Fruit fly (Drosophila melanogaster) whole organism, embryonic: Measurements from ENCODE around the gene CG32087.

Experiments used
- Atf6 ChIP-seq: fragments of 200-800 bp; sonication (Bioruptor generic); IDR thresholded peaks from 2 replicates; pipeline ENCODE4 v1.3.6; 2022; ENCODE audit warnings: missing biosample characterization, missing genetic modification characterization
- B-H1 ChIP-seq: fragments of 200-800 bp; sonication (Bioruptor generic); IDR thresholded peaks from 3 replicates; pipeline ENCODE4 v1.3.6; 2022; ENCODE audit warnings: missing biosample characterization, missing genetic modification characterization
- CG10267 ChIP-seq: fragments of 200-800 bp; sonication (Bioruptor generic); optimal IDR thresholded peaks from 2 replicates; lab custom pipeline; 2018; ENCODE audit warnings: missing biosample characterization, mild to moderate bottlenecking, missing genetic modification characterization, moderate library complexity
- CG10979 ChIP-seq: fragments of 200-800 bp; sonication (Bioruptor generic); optimal IDR thresholded peaks from 2 replicates; lab custom pipeline; 2018; ENCODE audit warnings: missing biosample characterization, mild to moderate bottlenecking, missing genetic modification characterization, moderate library complexity
- CG12071 ChIP-seq: fragments of 200-800 bp; sonication (Bioruptor generic); optimal IDR thresholded peaks from 3 replicates; lab custom pipeline; 2018; ENCODE audit warnings: missing biosample characterization, mild to moderate bottlenecking, missing genetic modification characterization
- CG12104 ChIP-seq: fragments of 200-800 bp; sonication (Bioruptor generic); optimal IDR thresholded peaks from 3 replicates; lab custom pipeline; 2016; ENCODE audit warnings: missing biosample characterization, missing genetic modification characterization
- CG12299 ChIP-seq: fragments of 200-800 bp; sonication (Bioruptor generic); optimal IDR thresholded peaks from 2 replicates; lab custom pipeline; 2018; ENCODE audit warnings: missing biosample characterization, mild to moderate bottlenecking, missing genetic modification characterization
- CG14014 ChIP-seq: fragments of 200-800 bp; sonication (Bioruptor generic); IDR thresholded peaks from 2 replicates; pipeline ENCODE4 v1.3.6; 2022; ENCODE audit warnings: missing biosample characterization, missing genetic modification characterization
- CG14441 ChIP-seq: fragments of 200-800 bp; sonication (Bioruptor generic); IDR thresholded peaks from 2 replicates; pipeline ENCODE4 v1.3.6; 2022; ENCODE audit warnings: missing biosample characterization, missing genetic modification characterization
- CG17328 ChIP-seq: fragments of 200-800 bp; sonication (Bioruptor generic); IDR thresholded peaks from 2 replicates; pipeline ENCODE4 v1.3.6; 2022; ENCODE audit warnings: missing biosample characterization, missing genetic modification characterization
- CG18262 ChIP-seq: fragments of 200-800 bp; optimal IDR thresholded peaks from 3 replicates; lab custom pipeline; 2019; ENCODE audit warnings: missing biosample characterization, mild to moderate bottlenecking, missing genetic modification characterization, moderate library complexity
- CG31224 ChIP-seq: fragments of 200-800 bp; sonication (Bioruptor generic); IDR thresholded peaks from 2 replicates; pipeline ENCODE4 v1.3.6; 2022; ENCODE audit warnings: missing biosample characterization, missing genetic modification characterization
- CG5953 ChIP-seq: fragments of 200-800 bp; sonication (Bioruptor generic); IDR thresholded peaks from 2 replicates; pipeline ENCODE4 v1.3.6; 2022; ENCODE audit warnings: missing biosample characterization, missing genetic modification characterization
- CG6272 ChIP-seq: fragments of 200-800 bp; sonication (Bioruptor generic); IDR thresholded peaks from 2 replicates; pipeline ENCODE4 v1.3.6; 2022; ENCODE audit warnings: missing biosample characterization, missing genetic modification characterization
- CG7556 ChIP-seq: fragments of 200-800 bp; sonication (Bioruptor generic); optimal IDR thresholded peaks from 2 replicates; lab custom pipeline; 2017; ENCODE audit warnings: missing biosample characterization, mild to moderate bottlenecking, missing genetic modification characterization
- CG8388 ChIP-seq: fragments of 200-800 bp; sonication (Bioruptor generic); optimal IDR thresholded peaks from 2 replicates; lab custom pipeline; 2019; ENCODE audit warnings: missing biosample characterization, mild to moderate bottlenecking, missing genetic modification characterization, moderate library complexity
- CG8944 ChIP-seq: fragments of 200-800 bp; sonication (Bioruptor generic); optimal IDR thresholded peaks from 3 replicates; lab custom pipeline; 2016; ENCODE audit warnings: missing biosample characterization, missing genetic modification characterization
- CG9437 ChIP-seq: fragments of 200-800 bp; sonication (Bioruptor generic); optimal IDR thresholded peaks from 2 replicates; lab custom pipeline; 2018; ENCODE audit warnings: missing biosample characterization, mild to moderate bottlenecking, missing genetic modification characterization
- CG9797 ChIP-seq: fragments of 200-800 bp; sonication (Bioruptor generic); optimal IDR thresholded peaks from 3 replicates; lab custom pipeline; 2018; ENCODE audit warnings: missing biosample characterization, mild to moderate bottlenecking, missing genetic modification characterization
- Dbx ChIP-seq: fragments of 200-800 bp; sonication (Bioruptor generic); IDR thresholded peaks from 3 replicates; pipeline ENCODE4 v1.3.6; 2022; ENCODE audit warnings: missing biosample characterization, missing genetic modification characterization
- Fer1 ChIP-seq: fragments of 200-800 bp; sonication (Bioruptor generic); optimal IDR thresholded peaks from 2 replicates; lab custom pipeline; 2017; ENCODE audit warnings: missing biosample characterization, mild to moderate bottlenecking, missing genetic modification characterization
- Jarid2 ChIP-seq: fragments of 200-800 bp; sonication (Bioruptor generic); optimal IDR thresholded peaks from 3 replicates; lab custom pipeline; 2017; ENCODE audit warnings: mild to moderate bottlenecking, missing biosample characterization, missing genetic modification reagents, missing genetic modification characterization
- Lim3 ChIP-seq: fragments of 200-800 bp; sonication (Bioruptor generic); IDR thresholded peaks from 2 replicates; pipeline ENCODE4 v1.3.6; 2022; ENCODE audit warnings: missing biosample characterization, missing genetic modification characterization
- NC2α ChIP-seq: fragments of 200-800 bp; sonication (Bioruptor generic); optimal IDR thresholded peaks from 2 replicates; lab custom pipeline; 2016; ENCODE audit warnings: missing biosample characterization, missing genetic modification characterization
- Rfx ChIP-seq: fragments of 200-800 bp; sonication (Bioruptor generic); IDR thresholded peaks from 2 replicates; pipeline ENCODE4 v1.3.6; 2022; ENCODE audit warnings: missing biosample characterization, missing genetic modification characterization
- TFAM ChIP-seq: fragments of 200-800 bp; sonication (Bioruptor generic); optimal IDR thresholded peaks from 2 replicates; lab custom pipeline; 2017; ENCODE audit warnings: missing biosample characterization, missing genetic modification characterization, inconsistent platforms
- Xrp1 ChIP-seq: fragments of 200-800 bp; sonication (Bioruptor generic); IDR thresholded peaks from 2 replicates; pipeline ENCODE4 v1.3.6; 2022; ENCODE audit warnings: missing biosample characterization, missing genetic modification characterization
- az2 ChIP-seq: fragments of 200-800 bp; sonication (Bioruptor generic); optimal IDR thresholded peaks from 3 replicates; lab custom pipeline; 2016; ENCODE audit warnings: missing biosample characterization, missing genetic modification characterization
- cas ChIP-seq: fragments of 200-800 bp; sonication (Bioruptor generic); IDR thresholded peaks from 2 replicates; pipeline ENCODE4 v1.3.6; 2022; ENCODE audit warnings: missing biosample characterization, missing genetic modification characterization
- croc ChIP-seq: fragments of 200-800 bp; sonication (Bioruptor generic); conservative IDR thresholded peaks from 3 replicates; pipeline ENCODE4 v1.3.6; 2022; ENCODE audit warnings: missing biosample characterization, missing genetic modification characterization
- da ChIP-seq: fragments of 200-800 bp; sonication (Bioruptor generic); optimal IDR thresholded peaks from 2 replicates; lab custom pipeline; 2016; ENCODE audit warnings: missing biosample characterization, missing genetic modification characterization
- dati ChIP-seq: fragments of 200-800 bp; sonication (Bioruptor generic); IDR thresholded peaks from 2 replicates; pipeline ENCODE4 v1.3.6; 2022; ENCODE audit warnings: missing biosample characterization, missing genetic modification characterization
- dm ChIP-seq: fragments of 200-800 bp; sonication (Bioruptor generic); optimal IDR thresholded peaks from 3 replicates; lab custom pipeline; 2016; ENCODE audit warnings: missing biosample characterization, missing genetic modification characterization
- dysf ChIP-seq: fragments of 200-800 bp; sonication (Bioruptor generic); IDR thresholded peaks from 3 replicates; pipeline ENCODE4 v1.3.6; 2022; ENCODE audit warnings: missing biosample characterization, missing genetic modification characterization
- en ChIP-seq: fragments of 200-800 bp; sonication (Bioruptor generic); optimal IDR thresholded peaks from 2 replicates; lab custom pipeline; 2016; ENCODE audit warnings: missing biosample characterization, missing genetic modification characterization
- fd64A ChIP-seq: fragments of 200-800 bp; sonication (Bioruptor generic); optimal IDR thresholded peaks from 3 replicates; lab custom pipeline; 2018; ENCODE audit warnings: missing biosample characterization, mild to moderate bottlenecking, missing genetic modification characterization
- fd96Cb ChIP-seq: fragments of 200-800 bp; sonication (Bioruptor generic); optimal IDR thresholded peaks from 2 replicates; lab custom pipeline; 2018; ENCODE audit warnings: missing biosample characterization, mild to moderate bottlenecking, missing genetic modification characterization, moderate library complexity
- fu2 ChIP-seq: fragments of 200-800 bp; sonication (Bioruptor generic); optimal IDR thresholded peaks from 2 replicates; lab custom pipeline; 2016; ENCODE audit warnings: missing biosample characterization, missing genetic modification characterization
- h ChIP-seq: fragments of >200 bp; optimal IDR thresholded peaks from 2 replicates; lab custom pipeline; 2017
- her ChIP-seq: fragments of 200-800 bp; sonication (Bioruptor generic); optimal IDR thresholded peaks from 2 replicates; lab custom pipeline; 2016; ENCODE audit warnings: missing biosample characterization, missing genetic modification characterization
- lbe ChIP-seq: fragments of 200-800 bp; sonication (Bioruptor generic); optimal IDR thresholded peaks from 2 replicates; lab custom pipeline; 2016; ENCODE audit warnings: missing biosample characterization, mild to moderate bottlenecking, missing genetic modification characterization
- lov ChIP-seq, 2 experiments: fragments of 200-800 bp in 1 of 2; fragments of >200 bp in 1 of 2; sonication (Bioruptor generic) in 1 of 2; IDR thresholded peaks in 1 of 2; optimal IDR thresholded peaks in 1 of 2; 2 replicates in 1 of 2; 3 replicates in 1 of 2; pipeline versions ENCODE4 v1.3.6 to Lab custom; 2017 to 2022; ENCODE audit warnings: missing biosample characterization in 1 of 2, missing genetic modification characterization in 1 of 2
- oc ChIP-seq: fragments of 200-800 bp; sonication (Bioruptor generic); optimal IDR thresholded peaks from 2 replicates; lab custom pipeline; 2018; ENCODE audit warnings: missing biosample characterization, mild to moderate bottlenecking, missing genetic modification characterization, moderate library complexity
- repo ChIP-seq: fragments of 200-800 bp; sonication (Bioruptor generic); optimal IDR thresholded peaks from 2 replicates; lab custom pipeline; 2016; ENCODE audit warnings: missing biosample characterization, missing genetic modification characterization
- row ChIP-seq: fragments of 200-800 bp; sonication (Bioruptor generic); IDR thresholded peaks from 3 replicates; pipeline ENCODE4 v1.3.6; 2022; ENCODE audit warnings: missing biosample characterization, missing genetic modification characterization
- trem ChIP-seq: fragments of 200-800 bp; optimal IDR thresholded peaks from 3 replicates; lab custom pipeline; 2019; ENCODE audit warnings: missing biosample characterization, mild to moderate bottlenecking, missing genetic modification characterization, moderate library complexity
- trh ChIP-seq: fragments of 200-800 bp; sonication (Bioruptor generic); optimal IDR thresholded peaks from 2 replicates; lab custom pipeline; 2016; ENCODE audit warnings: missing biosample characterization, missing genetic modification characterization
- ttk ChIP-seq: fragments of 200-800 bp; sonication (Bioruptor generic); IDR thresholded peaks from 2 replicates; pipeline ENCODE4 v2.1.2; 2022; ENCODE audit warnings: missing biosample characterization, missing genetic modification characterization
- tx ChIP-seq: fragments of 200-800 bp; sonication (Bioruptor generic); optimal IDR thresholded peaks from 2 replicates; lab custom pipeline; 2016; ENCODE audit warnings: missing biosample characterization, missing genetic modification characterization
- vvl ChIP-seq: fragments of 200-800 bp; sonication (Bioruptor generic); IDR thresholded peaks from 2 replicates; pipeline ENCODE4 v1.3.6; 2022; ENCODE audit warnings: missing biosample characterization, missing genetic modification characterization

The CG32087 gene

dm6 chr3L:11696294-11697116, 35.4 kb upstream of the CG32087 start, which contains the start of gene Dph1 (continued):
- peak; percentile 79 for TF ChIP-seq CG14014
- TF ChIP-seq Lim3 (GFP tag; lab: Robert Waterston, UW) = no peak
- peak; percentile 90 for TF ChIP-seq CG14441 (GFP tag; lab: Robert Waterston, UW)
- no peak; the same call in 1 of the 3 replicates for TF ChIP-seq croc (GFP tag; lab: Robert Waterston, UW)
- peak; percentile 72 for TF ChIP-seq Jarid2
- TF ChIP-seq CG18262 (tag; lab: Kevin White, UChicago) = peak; percentile 85
- peak; percentile 52 for TF ChIP-seq trh (GFP tag; lab: Kevin White, UChicago)
- TF ChIP-seq CG31224 (GFP tag; lab: Robert Waterston, UW) = peak; percentile 82; the same call in 1 of the 2 replicates
- peak; percentile 84 for TF ChIP-seq fd64A (GFP tag; lab: Kevin White, UChicago)
- peak; percentile 81 for TF ChIP-seq her
- peak; percentile 73 for TF ChIP-seq CG8388 (GFP tag; lab: Kevin White, UChicago)
- TF ChIP-seq lov (optimal IDR thresholded peaks at IDR 0.05; lab: Kevin White, UChicago) = no peak
- peak; percentile 67; the same call in 1 of the 3 replicates for TF ChIP-seq lov (GFP tag; IDR thresholded peaks at IDR 0.05; lab: Robert Waterston, UW)
- peak; percentile 91 for TF ChIP-seq CG12071 (GFP tag; lab: Kevin White, UChicago)
- TF ChIP-seq dysf (GFP tag; lab: Robert Waterston, UW) = peak; percentile 88
- TF ChIP-seq h (lab: Kevin White, UChicago) = no peak
- TF ChIP-seq CG10267 (tag; lab: Kevin White, UChicago) = peak; percentile 96
- peak; percentile 27 for TF ChIP-seq CG12299
- peak; percentile 78 for TF ChIP-seq B-H1 (GFP tag; lab: Robert Waterston, UW)
- peak; percentile 55 for TF ChIP-seq fu2 (GFP tag; lab: Kevin White, UChicago)
- TF ChIP-seq ttk = peak; percentile 80; the same call in 1 of the 2 replicates
- TF ChIP-seq Xrp1 (GFP tag; lab: Robert Waterston, UW) = peak; percentile 91
- TF ChIP-seq vvl (GFP tag; lab: Robert Waterston, UW) = peak; percentile 85
- TF ChIP-seq row (GFP tag; lab: Robert Waterston, UW) = peak; percentile 85
- TF ChIP-seq CG8944 = peak; percentile 76
- peak; percentile 83 for TF ChIP-seq az2 (GFP tag; lab: Kevin White, UChicago)
- TF ChIP-seq dm = peak; percentile 88
- TF ChIP-seq dati = peak; percentile 57; the same call in 1 of the 2 replicates
- no peak for TF ChIP-seq TFAM (GFP tag; lab: Kevin White, UChicago)
- TF ChIP-seq CG5953 (GFP tag; lab: Robert Waterston, UW) = peak; percentile 75
- TF ChIP-seq tx (GFP tag; lab: Kevin White, UChicago) = peak; percentile 83
- peak; percentile 79 for TF ChIP-seq NC2α
- TF ChIP-seq CG9437 = peak; percentile 81
- TF ChIP-seq CG6272 (GFP tag; lab: Robert Waterston, UW) = peak; percentile 75
- peak; percentile 88 for TF ChIP-seq CG10979 (tag; lab: Kevin White, UChicago)
- TF ChIP-seq fd96Cb (tag; lab: Kevin White, UChicago) = peak; percentile 81
- peak; percentile 82 for TF ChIP-seq CG7556 (GFP tag; lab: Kevin White, UChicago)
- TF ChIP-seq da (GFP tag; lab: Kevin White, UChicago) = peak; percentile 54
- TF ChIP-seq cas = peak; percentile 66
- peak; percentile 91 for TF ChIP-seq oc (tag; lab: Kevin White, UChicago)
- TF ChIP-seq Atf6 (GFP tag; lab: Robert Waterston, UW) = peak; percentile 82
- TF ChIP-seq Dbx = peak; percentile 48; the same call in 1 of the 3 replicates
- TF ChIP-seq Fer1 (GFP tag; lab: Kevin White, UChicago) = peak; percentile 84
- peak; percentile 91 for TF ChIP-seq CG17328 (GFP tag; lab: Robert Waterston, UW)
- peak; percentile 59 for TF ChIP-seq trem (tag; lab: Kevin White, UChicago)
- TF ChIP-seq CG12104 = peak; percentile 80
- TF ChIP-seq lbe (GFP tag; lab: Kevin White, UChicago) = peak; percentile 74
- TF ChIP-seq Rfx (GFP tag; lab: Robert Waterston, UW) = peak; percentile 83
- peak; percentile 89 for TF ChIP-seq repo
- TF ChIP-seq en (GFP tag; lab: Kevin White, UChicago) = peak; percentile 40
- TF ChIP-seq CG9797 (GFP tag; lab: Kevin White, UChicago) = peak; percentile 40
